Worm (Caenorhabditis elegans) whole organism, mixed stage, embryonic: Measurements from ENCODE around the gene nsun-1.
A peak's percentile ranks its signal among the peaks of the same experiment; 100 is the strongest.

ENCODE experiments used
- bed-3 ChIP-seq: fragments of 200-800 bp; sonication (Bioruptor generic); optimal IDR thresholded peaks from 3 replicates; lab custom pipeline; 2018; ENCODE audit warnings: mild to moderate bottlenecking, missing genetic modification characterization, moderate library complexity, missing compliant biosample characterization
- blmp-1 ChIP-seq: fragments of 150-350 bp; optimal IDR thresholded peaks from 2 replicates; lab custom pipeline; 2014; ENCODE audit warnings: missing biosample characterization, missing genetic modification characterization
- ceh-39 ChIP-seq: fragments of 150-350 bp; optimal IDR thresholded peaks from 2 replicates; lab custom pipeline; 2014; ENCODE audit warnings: missing biosample characterization, missing genetic modification characterization
- ceh-43 ChIP-seq: fragments of 200-800 bp; sonication (Bioruptor generic); optimal IDR thresholded peaks from 2 replicates; lab custom pipeline; 2018; ENCODE audit warnings: mild to moderate bottlenecking, missing genetic modification characterization, moderate library complexity, missing compliant biosample characterization
- ceh-83 ChIP-seq: fragments of 200-800 bp; sonication (Bioruptor generic); optimal IDR thresholded peaks from 2 replicates; lab custom pipeline; 2018; ENCODE audit warnings: mild to moderate bottlenecking, missing genetic modification characterization, missing compliant biosample characterization
- ces-1 ChIP-seq: fragments of 150-350 bp; optimal IDR thresholded peaks from 2 replicates; lab custom pipeline; 2014; ENCODE audit warnings: missing biosample characterization, missing genetic modification reagents, missing genetic modification characterization
- cnd-1 ChIP-seq: fragments of 200-800 bp; sonication (Bioruptor generic); optimal IDR thresholded peaks from 2 replicates; lab custom pipeline; 2018; ENCODE audit warnings: mild to moderate bottlenecking, missing genetic modification characterization, missing compliant biosample characterization
- drap-1 ChIP-seq: fragments of 200-800 bp; sonication (Bioruptor generic); optimal IDR thresholded peaks from 3 replicates; lab custom pipeline; 2018; ENCODE audit warnings: mild to moderate bottlenecking, missing genetic modification characterization, missing compliant biosample characterization
- elt-1 ChIP-seq: sonication (generic microtip); optimal IDR thresholded peaks from 2 replicates; lab custom pipeline; 2017; ENCODE audit warnings: missing genetic modification characterization, mild to moderate bottlenecking, missing compliant biosample characterization, antibody characterized with exemption, moderate library complexity, borderline replicate concordance; ENCODE audit not compliant: insufficient read depth
- elt-3 ChIP-seq: fragments of 150-350 bp; optimal IDR thresholded peaks from 2 replicates; lab custom pipeline; 2014; ENCODE audit warnings: missing biosample characterization, missing genetic modification characterization
- ham-2 ChIP-seq: fragments of 200-800 bp; sonication (Bioruptor generic); optimal IDR thresholded peaks from 2 replicates; lab custom pipeline; 2018; ENCODE audit warnings: mild to moderate bottlenecking, missing genetic modification characterization, missing compliant biosample characterization
- hlh-1 ChIP-seq: fragments of 150-350 bp; optimal IDR thresholded peaks from 2 replicates; lab custom pipeline; 2014; ENCODE audit warnings: missing biosample characterization, missing genetic modification reagents, missing genetic modification characterization
- lin-13 ChIP-seq: fragments of 150-350 bp; optimal IDR thresholded peaks from 2 replicates; lab custom pipeline; 2014; ENCODE audit warnings: missing biosample characterization, missing genetic modification characterization
- lin-32 ChIP-seq: fragments of 200-800 bp; sonication (Bioruptor generic); optimal IDR thresholded peaks from 2 replicates; lab custom pipeline; 2018; ENCODE audit warnings: mild to moderate bottlenecking, missing genetic modification characterization, missing compliant biosample characterization
- lsy-2 ChIP-seq: fragments of 150-350 bp; optimal IDR thresholded peaks from 2 replicates; lab custom pipeline; 2014; ENCODE audit warnings: missing biosample characterization, missing genetic modification characterization
- mab-5 ChIP-seq: fragments of 150-350 bp; optimal IDR thresholded peaks from 2 replicates; lab custom pipeline; 2014; ENCODE audit warnings: missing biosample characterization, missing genetic modification characterization
- mep-1 ChIP-seq: fragments of 150-350 bp; optimal IDR thresholded peaks from 2 replicates; lab custom pipeline; 2017; ENCODE audit warnings: missing biosample characterization, missing genetic modification reagents, missing genetic modification characterization, inconsistent platforms
- nhr-12 ChIP-seq: fragments of 150-350 bp; optimal IDR thresholded peaks from 2 replicates; lab custom pipeline; 2014; ENCODE audit warnings: missing biosample characterization, missing genetic modification characterization
- nhr-2 ChIP-seq: fragments of 150-350 bp; optimal IDR thresholded peaks from 2 replicates; lab custom pipeline; 2014; ENCODE audit warnings: missing biosample characterization, missing genetic modification characterization
- nhr-237 ChIP-seq: fragments of 150-350 bp; optimal IDR thresholded peaks from 2 replicates; lab custom pipeline; 2014; ENCODE audit warnings: missing biosample characterization, missing genetic modification characterization
- nhr-28 ChIP-seq: fragments of 150-350 bp; optimal IDR thresholded peaks from 2 replicates; lab custom pipeline; 2014; ENCODE audit warnings: missing biosample characterization, missing genetic modification characterization
- nhr-76 ChIP-seq: sonication (generic microtip); optimal IDR thresholded peaks from 2 replicates; lab custom pipeline; 2017; ENCODE audit warnings: missing biosample characterization, missing genetic modification characterization
- pha-4 ChIP-seq: fragments of 150-350 bp; optimal IDR thresholded peaks from 2 replicates; lab custom pipeline; 2018; ENCODE audit warnings: missing biosample characterization, missing genetic modification reagents, missing genetic modification characterization
- snpc-4 ChIP-seq: fragments of 150-350 bp; optimal IDR thresholded peaks from 2 replicates; lab custom pipeline; 2014; ENCODE audit warnings: missing biosample characterization, missing genetic modification characterization
- sptf-1 ChIP-seq: sonication (generic microtip); optimal IDR thresholded peaks from 2 replicates; lab custom pipeline; 2017; ENCODE audit warnings: mild to moderate bottlenecking, missing genetic modification characterization, moderate library complexity, missing compliant biosample characterization
- tbx-8 ChIP-seq: fragments of 200-800 bp; sonication (Bioruptor generic); optimal IDR thresholded peaks from 2 replicates; lab custom pipeline; 2018; ENCODE audit warnings: mild to moderate bottlenecking, missing genetic modification characterization, moderate library complexity, missing compliant biosample characterization
- unc-120 ChIP-seq: sonication (generic microtip); optimal IDR thresholded peaks from 2 replicates; lab custom pipeline; 2017; ENCODE audit warnings: missing genetic modification characterization, missing compliant biosample characterization; ENCODE audit not compliant: poor library complexity, severe bottlenecking
- unc-39 ChIP-seq: fragments of 150-350 bp; optimal IDR thresholded peaks from 2 replicates; lab custom pipeline; 2014; ENCODE audit warnings: missing biosample characterization, missing genetic modification characterization
- unc-62 ChIP-seq: fragments of 150-350 bp; optimal IDR thresholded peaks from 2 replicates; lab custom pipeline; 2014; ENCODE audit warnings: missing biosample characterization, missing genetic modification reagents, missing genetic modification characterization
- zip-8 ChIP-seq: fragments of 150-350 bp; optimal IDR thresholded peaks from 2 replicates; lab custom pipeline; 2014; ENCODE audit warnings: missing biosample characterization, missing genetic modification characterization
- ztf-11 ChIP-seq: fragments of 150-350 bp; optimal IDR thresholded peaks from 2 replicates; lab custom pipeline; 2014; ENCODE audit warnings: missing biosample characterization, missing genetic modification characterization

nsun-1 gene

ce11 chrII:506069-506468, 30.3 kb upstream of the nsun-1 start:
- TF ChIP-seq lsy-2 (peak; percentile 19), tbx-8 (GFP tag; lab: Kevin White, UChicago) (no peak), nhr-76 (tag; lab: Kevin White, UChicago) (no peak), mep-1 (tag; lab: Kevin White, UChicago) (peak; percentile 46), lin-13 (tag; lab: Kevin White, UChicago) (peak; percentile 31), sptf-1 (tag; lab: Kevin White, UChicago) (peak; percentile 20), ces-1 (peak; percentile 45), pha-4 (tag; lab: Kevin White, UChicago) (peak; percentile 11), cnd-1 (tag; lab: Kevin White, UChicago) (peak; percentile 39), ceh-43 (GFP tag; lab: Kevin White, UChicago) (peak; percentile 30), zip-8 (tag; lab: Kevin White, UChicago) (peak; percentile 8)

- TF ChIP-seq ztf-11 (tag; lab: Kevin White, UChicago) (no peak), cnd-1 (tag; lab: Kevin White, UChicago) (no peak), unc-62 (no peak), ceh-83 (no peak), tbx-8 (GFP tag; lab: Kevin White, UChicago) (no peak), hlh-1 (tag; lab: Kevin White, UChicago) (no peak), nhr-2 (no peak), unc-120 (no peak), ceh-43 (GFP tag; lab: Kevin White, UChicago) (no peak), ceh-39 (tag; lab: Kevin White, UChicago) (no peak), drap-1 (GFP tag; lab: Kevin White, UChicago) (no peak), sptf-1 (tag; lab: Kevin White, UChicago) (no peak), elt-1 (no peak), lin-32 (GFP tag; lab: Kevin White, UChicago) (no peak), pha-4 (tag; lab: Kevin White, UChicago) (no peak), snpc-4 (tag; lab: Kevin White, UChicago) (no peak), nhr-237 (no peak), elt-3 (tag; lab: Kevin White, UChicago) (no peak), lin-13 (tag; lab: Kevin White, UChicago) (no peak), blmp-1 (tag; lab: Kevin White, UChicago) (no peak)
- TF ChIP-seq, all 35 proteins: peak for 0
Measured at ce11 chrII:502638-503037, 26.9 kb upstream of the nsun-1 start.

DNA sequence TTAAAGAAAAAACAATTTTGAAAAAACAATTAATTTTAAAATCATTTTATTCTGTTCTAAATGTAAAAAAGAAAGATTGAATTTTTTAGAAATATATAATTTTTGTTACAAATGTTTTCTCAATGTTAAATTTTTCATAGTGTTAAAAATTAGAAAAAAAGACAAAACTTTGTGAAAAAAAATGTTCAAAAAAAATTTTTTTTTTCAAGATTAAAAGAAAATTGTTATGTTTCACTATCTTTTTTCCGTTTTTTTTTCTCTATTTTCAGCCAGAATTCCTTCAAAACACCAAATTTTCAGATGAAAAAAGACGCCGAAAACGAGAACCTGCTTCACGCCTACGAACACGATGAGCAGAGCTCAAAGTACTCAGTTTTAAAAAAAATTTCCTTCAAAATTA, 19.4 kb upstream of the nsun-1 start, which contains the start of gene sms-5:
Gene sms-5, plus strand, starts transcription at position 301 of the 400 bp plus-strand sequence.
- TF ChIP-seq ceh-39 (tag; lab: Kevin White, UChicago) (no peak), mep-1 (tag; lab: Kevin White, UChicago) (no peak), nhr-2 (no peak), ham-2 (GFP tag; lab: Kevin White, UChicago) (no peak), elt-1 (no peak), unc-62 (no peak), nhr-12 (tag; lab: Kevin White, UChicago) (no peak), cnd-1 (tag; lab: Kevin White, UChicago) (no peak), lsy-2 (no peak), snpc-4 (tag; lab: Kevin White, UChicago) (no peak), ceh-43 (GFP tag; lab: Kevin White, UChicago) (no peak), unc-39 (no peak)

ce11 chrII:484328-484916, 8.7 kb upstream of the nsun-1 start, which contains the start of the genes gldi-1 and prp-21:
gldi-1 (minus strand) TSS chrII:484378.
prp-21 (plus strand) TSS chrII:484866.
- no peak for TF ChIP-seq ham-2 (GFP tag; lab: Kevin White, UChicago)
- no peak for TF ChIP-seq ceh-39 (tag; lab: Kevin White, UChicago)
- TF ChIP-seq pha-4 (tag; lab: Kevin White, UChicago): no peak
- no peak for TF ChIP-seq cnd-1 (tag; lab: Kevin White, UChicago)
- no peak for TF ChIP-seq nhr-76 (tag; lab: Kevin White, UChicago)
- peak; percentile 10 for TF ChIP-seq lsy-2
- no peak for TF ChIP-seq hlh-1 (tag; lab: Kevin White, UChicago)
- TF ChIP-seq bed-3 (GFP tag; lab: Kevin White, UChicago): no peak
- TF ChIP-seq elt-1: no peak
- no peak for TF ChIP-seq mab-5
- TF ChIP-seq ceh-43 (GFP tag; lab: Kevin White, UChicago): no peak
- no peak for TF ChIP-seq nhr-28
- TF ChIP-seq sptf-1 (tag; lab: Kevin White, UChicago): no peak
- no peak for TF ChIP-seq nhr-2
- TF ChIP-seq snpc-4 (tag; lab: Kevin White, UChicago): no peak
- TF ChIP-seq zip-8 (tag; lab: Kevin White, UChicago): no peak
- peak; percentile 92 for TF ChIP-seq ces-1
